Fruit fly (Drosophila melanogaster) whole organism, wandering third instar larva: ENCODE results near the gene unc-13-4A.

Experiments
- Abd-B ChIP-seq: fragments of >200 bp; optimal IDR thresholded peaks from 2 replicates; lab custom pipeline; 2017; ENCODE audit warnings: missing biosample characterization, missing genetic modification characterization
- CG32264 ChIP-seq: fragments of 200-800 bp; sonication (Bioruptor generic); optimal IDR thresholded peaks from 2 replicates; lab custom pipeline; 2016; ENCODE audit warnings: missing biosample characterization, missing genetic modification characterization
- CG9705 ChIP-seq: fragments of 200-800 bp; sonication (Bioruptor generic); optimal IDR thresholded peaks from 2 replicates; lab custom pipeline; 2018; ENCODE audit warnings: missing biosample characterization, mild to moderate bottlenecking, missing genetic modification characterization
- CrebA ChIP-seq: fragments of 200-800 bp; sonication (Bioruptor generic); optimal IDR thresholded peaks from 2 replicates; lab custom pipeline; 2016; ENCODE audit warnings: missing biosample characterization, mild to moderate bottlenecking, missing genetic modification characterization, borderline replicate concordance
- Dfd ChIP-seq: fragments of >200 bp; optimal IDR thresholded peaks from 2 replicates; lab custom pipeline; 2017; ENCODE audit warnings: missing biosample characterization, missing genetic modification characterization
- Dif ChIP-seq: fragments of 200-275, 200-300 bp; sonication (Bioruptor generic); optimal IDR thresholded peaks from 2 replicates; lab custom pipeline; 2018; ENCODE audit warnings: missing biosample characterization, missing genetic modification characterization; ENCODE audit not compliant: partially characterized antibody
- HLH106 ChIP-seq: fragments of 200-800 bp; optimal IDR thresholded peaks from 3 replicates; lab custom pipeline; 2019; ENCODE audit warnings: missing biosample characterization, mild to moderate bottlenecking, missing genetic modification characterization, moderate library complexity
- Hnf4 ChIP-seq: fragments of 200-800 bp; sonication (Bioruptor generic); optimal IDR thresholded peaks from 2 replicates; lab custom pipeline; 2016; ENCODE audit warnings: missing biosample characterization, mild to moderate bottlenecking, missing genetic modification characterization
- Hr78 ChIP-seq: fragments of >200 bp; optimal IDR thresholded peaks from 2 replicates; lab custom pipeline; 2017; ENCODE audit warnings: missing biosample characterization, missing genetic modification characterization
- Jra ChIP-seq: sonication (Bioruptor generic); optimal IDR thresholded peaks from 2 replicates; lab custom pipeline; 2016; ENCODE audit warnings: missing biosample characterization, missing genetic modification characterization
- Myc ChIP-seq: fragments of >200 bp; optimal IDR thresholded peaks from 2 replicates; lab custom pipeline; 2017
- OdsH ChIP-seq: fragments of 200-800 bp; sonication (Bioruptor generic); optimal IDR thresholded peaks from 2 replicates; lab custom pipeline; 2016; ENCODE audit warnings: missing biosample characterization, mild to moderate bottlenecking, missing genetic modification characterization
- Rel ChIP-seq, 2 experiments: fragments of 200-800 bp; sonication (Bioruptor generic) in 1 of 2; optimal IDR thresholded peaks; 2 replicates in 1 of 2; 3 replicates in 1 of 2; lab custom pipeline; 2016 to 2019; ENCODE audit warnings: mild to moderate bottlenecking in 2 of 2, missing biosample characterization in 2 of 2, missing genetic modification characterization in 2 of 2, moderate library complexity in 1 of 2
- Sp1 ChIP-seq: fragments of 200-800 bp; sonication (Bioruptor generic); optimal IDR thresholded peaks from 3 replicates; lab custom pipeline; 2019; ENCODE audit warnings: missing biosample characterization, mild to moderate bottlenecking, missing genetic modification characterization, moderate library complexity
- br ChIP-seq: fragments of 200-800 bp; sonication (Bioruptor generic); optimal IDR thresholded peaks from 2 replicates; lab custom pipeline; 2016; ENCODE audit warnings: missing biosample characterization, missing genetic modification characterization
- brk ChIP-seq: fragments of 200-800 bp; sonication (Bioruptor generic); optimal IDR thresholded peaks from 2 replicates; lab custom pipeline; 2016; ENCODE audit warnings: missing biosample characterization, mild to moderate bottlenecking, missing genetic modification characterization
- dmrt93B ChIP-seq: fragments of 200-800 bp; sonication (Bioruptor generic); optimal IDR thresholded peaks from 2 replicates; lab custom pipeline; 2018; ENCODE audit warnings: missing biosample characterization, mild to moderate bottlenecking, missing genetic modification characterization
- dsf ChIP-seq: sonication (Bioruptor generic); optimal IDR thresholded peaks from 2 replicates; lab custom pipeline; 2016; ENCODE audit warnings: missing biosample characterization, missing genetic modification characterization, borderline replicate concordance
- ey ChIP-seq: fragments of 200-800 bp; sonication (Bioruptor generic); optimal IDR thresholded peaks from 2 replicates; lab custom pipeline; 2016; ENCODE audit warnings: missing biosample characterization, missing genetic modification characterization
- foxo ChIP-seq, 2 experiments: fragments of 200-800 bp; sonication (Bioruptor generic); optimal IDR thresholded peaks; 2 replicates in 1 of 2; 3 replicates in 1 of 2; lab custom pipeline; 2016 to 2017; ENCODE audit warnings: missing biosample characterization in 2 of 2, missing genetic modification characterization in 2 of 2
- fru ChIP-seq: fragments of 200-800 bp; sonication (Bioruptor generic); optimal IDR thresholded peaks from 3 replicates; lab custom pipeline; 2016; ENCODE audit warnings: missing biosample characterization, mild to moderate bottlenecking, missing genetic modification characterization
- h ChIP-seq: fragments of 200-800 bp; sonication (Bioruptor generic); optimal IDR thresholded peaks from 3 replicates; lab custom pipeline; 2016; ENCODE audit warnings: missing biosample characterization, mild to moderate bottlenecking, missing genetic modification characterization
- jim ChIP-seq: fragments of 175-275, 200-325 bp; sonication (Bioruptor generic); optimal IDR thresholded peaks from 2 replicates; lab custom pipeline; 2016; ENCODE audit warnings: missing biosample characterization, mild to moderate bottlenecking, missing genetic modification characterization
- lola ChIP-seq: fragments of >200 bp; optimal IDR thresholded peaks from 2 replicates; lab custom pipeline; 2017; ENCODE audit warnings: missing biosample characterization, missing genetic modification characterization
- pan ChIP-seq: fragments of >200 bp; optimal IDR thresholded peaks from 2 replicates; lab custom pipeline; 2017
- psq ChIP-seq: fragments of 200-800 bp; sonication (Bioruptor generic); optimal IDR thresholded peaks from 3 replicates; lab custom pipeline; 2017; ENCODE audit warnings: missing biosample characterization, mild to moderate bottlenecking, missing genetic modification characterization, moderate library complexity
- rgr ChIP-seq: fragments of 200-800 bp; sonication (Bioruptor generic); optimal IDR thresholded peaks from 3 replicates; lab custom pipeline; 2016; ENCODE audit warnings: missing biosample characterization, mild to moderate bottlenecking, missing genetic modification characterization
- sage ChIP-seq: fragments of 200-800 bp; sonication (Bioruptor generic); optimal IDR thresholded peaks from 2 replicates; lab custom pipeline; 2016; ENCODE audit warnings: missing biosample characterization, mild to moderate bottlenecking, missing genetic modification characterization
- sv ChIP-seq: fragments of 200-800 bp; sonication (Bioruptor generic); optimal IDR thresholded peaks from 3 replicates; lab custom pipeline; 2016; ENCODE audit warnings: missing biosample characterization, missing genetic modification characterization
- woc ChIP-seq: sonication (Bioruptor generic); optimal IDR thresholded peaks from 2 replicates; lab custom pipeline; 2016; ENCODE audit warnings: missing biosample characterization, mild to moderate bottlenecking, missing genetic modification characterization

The unc-13-4A gene

DNA sequence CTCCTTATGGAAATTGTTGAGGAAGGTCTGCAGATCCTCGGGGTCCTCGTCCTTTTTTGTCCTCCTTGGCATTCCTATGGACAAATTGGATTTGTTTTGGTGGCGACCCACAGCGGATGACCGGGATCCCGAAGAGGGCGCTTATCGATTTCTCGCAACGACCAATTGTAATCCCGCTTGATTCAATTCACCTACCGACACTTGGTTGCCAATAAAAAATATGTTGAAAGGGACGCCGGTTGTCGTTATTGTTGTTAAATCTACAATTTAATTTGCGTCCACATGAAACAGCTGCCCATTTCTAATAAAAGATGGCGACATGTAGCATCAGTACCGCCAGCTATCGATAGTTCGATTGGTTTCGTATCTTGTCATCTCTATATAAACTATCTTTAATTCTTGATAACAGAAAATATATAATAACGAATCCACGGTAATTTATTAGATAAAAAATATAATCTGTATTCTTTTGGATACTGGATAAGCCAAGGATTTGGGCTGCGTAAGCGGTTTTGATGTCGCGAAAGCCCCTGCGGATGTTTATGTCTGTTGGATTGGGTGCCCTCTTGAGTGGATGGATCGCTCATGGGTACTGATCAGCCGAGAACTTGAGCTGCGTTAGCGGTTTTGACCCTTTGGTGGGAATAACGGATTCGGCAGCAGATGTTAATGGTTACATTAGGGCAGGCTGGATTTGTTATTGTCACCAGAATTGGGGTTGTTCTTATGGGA lies 43.9 kb upstream of the unc-13-4A start, which contains the start of gene CTCF:
CTCF (minus strand) TSS at position 328 of the 732 bp plus-strand sequence.
- TF ChIP-seq CG9705 (GFP tag; lab: Kevin White, UChicago) (no peak), foxo (GFP tag; optimal IDR thresholded peaks at IDR 0.05; lab: Kevin White, UChicago) (peak in 1 of 2 experiments; percentile 46), Sp1 (peak; percentile 16), pan (lab: Kevin White, UChicago) (no peak), Rel (GFP tag; optimal IDR thresholded peaks at IDR 0.05; lab: Kevin White, UChicago) (no peak), Rel (tag; optimal IDR thresholded peaks at IDR 0.05; lab: Kevin White, UChicago) (peak; percentile 15), HLH106 (tag; lab: Kevin White, UChicago) (peak; percentile 56), Myc (lab: Kevin White, UChicago) (peak; percentile 80), OdsH (GFP tag; lab: Kevin White, UChicago) (peak; percentile 37), br (peak; percentile 44), rgr (GFP tag; lab: Kevin White, UChicago) (peak; percentile 50), psq (peak; percentile 21), sage (GFP tag; lab: Kevin White, UChicago) (no peak), ey (GFP tag; lab: Kevin White, UChicago) (peak; percentile 30), dmrt93B (GFP tag; lab: Kevin White, UChicago) (no peak), h (peak; percentile 56), Jra (GFP tag; lab: Kevin White, UChicago) (peak; percentile 14)
- TF ChIP-seq, all 38 proteins: peak for 12

DNA sequence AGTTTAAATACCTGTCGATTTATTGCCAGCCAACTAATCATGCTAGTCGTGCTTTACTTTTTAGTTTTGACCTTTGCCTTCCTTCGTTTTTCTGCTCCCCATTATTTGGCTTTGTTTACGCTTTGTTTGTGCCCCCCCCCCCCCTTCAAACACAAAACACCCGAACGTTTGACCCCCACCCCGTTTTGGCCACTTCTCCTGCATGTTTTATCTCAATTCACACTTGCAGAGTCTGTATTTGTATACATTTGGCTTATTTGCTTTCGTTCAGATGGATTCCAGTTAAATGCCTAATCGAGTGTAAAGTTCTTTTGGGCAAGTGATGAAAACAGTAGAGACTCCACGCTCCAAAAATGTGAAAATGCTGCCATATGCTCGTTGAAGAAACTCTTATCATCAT lies 36.6 kb upstream of the unc-13-4A start:
- TF ChIP-seq woc (GFP tag; lab: Kevin White, UChicago) (no peak), fru (GFP tag; lab: Kevin White, UChicago) (no peak), foxo (GFP tag; optimal IDR thresholded peaks at IDR 0.05; lab: Kevin White, UChicago) (no peak), lola (no peak), CG9705 (GFP tag; lab: Kevin White, UChicago) (no peak), Jra (GFP tag; lab: Kevin White, UChicago) (no peak)

DNA sequence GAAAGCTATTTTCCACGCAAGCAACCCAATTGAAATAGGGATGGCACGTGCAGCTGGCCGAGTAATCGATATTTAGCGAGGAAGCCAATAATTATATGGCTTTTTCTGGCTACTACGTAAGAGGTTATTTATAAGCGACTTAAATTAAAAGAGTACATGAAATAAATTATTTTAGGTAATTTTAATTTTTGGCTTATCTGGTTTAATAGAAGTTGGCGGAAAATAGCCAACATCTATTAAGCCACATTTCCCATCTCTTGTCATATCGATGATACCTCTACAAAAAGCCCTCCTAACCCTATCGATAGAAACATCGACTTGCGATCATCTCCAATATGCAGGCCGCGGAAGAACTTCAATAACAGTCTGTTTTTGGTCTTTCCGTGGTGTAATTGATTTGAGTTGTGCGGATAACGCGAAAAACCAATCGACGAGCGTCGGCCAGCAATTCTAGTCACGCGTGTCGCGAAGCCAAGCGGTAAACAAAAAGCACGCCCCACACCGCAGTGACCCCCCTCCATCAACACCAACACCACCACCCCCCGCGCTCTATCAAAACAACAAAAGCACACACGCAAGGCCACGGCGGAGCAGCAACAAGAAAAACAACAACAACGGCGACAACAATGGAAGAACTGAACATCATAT lies 35.4 kb upstream of the unc-13-4A start, which contains the start of the genes Srp19 and qm:
Srp19 (minus strand) TSS at position 51 of the 648 bp plus-strand sequence.
qm (plus strand) TSS at position 330 of the 648 bp plus-strand sequence.
- TF ChIP-seq CG9705 (GFP tag; lab: Kevin White, UChicago) = peak; percentile 14
- peak; percentile 55 for TF ChIP-seq Sp1
- no peak for TF ChIP-seq psq
- peak; percentile 42 for TF ChIP-seq ey (GFP tag; lab: Kevin White, UChicago)
- peak; percentile 87 for TF ChIP-seq Myc (lab: Kevin White, UChicago)
- TF ChIP-seq HLH106 (tag; lab: Kevin White, UChicago) = peak; percentile 24
- no peak for TF ChIP-seq Rel (GFP tag; optimal IDR thresholded peaks at IDR 0.05; lab: Kevin White, UChicago)
- peak; percentile 90 for TF ChIP-seq Rel (tag; optimal IDR thresholded peaks at IDR 0.05; lab: Kevin White, UChicago)
- TF ChIP-seq Abd-B (GFP tag; lab: Kevin White, UChicago) = no peak
- peak; percentile 69 for TF ChIP-seq Hnf4
- peak in 1 of 2 experiments; percentile 77 for TF ChIP-seq foxo (GFP tag; optimal IDR thresholded peaks at IDR 0.05; lab: Kevin White, UChicago)
- peak; percentile 82 for TF ChIP-seq woc (GFP tag; lab: Kevin White, UChicago)
- peak; percentile 23 for TF ChIP-seq Dif (GFP tag; lab: Kevin White, UChicago)
- no peak for TF ChIP-seq pan (lab: Kevin White, UChicago)
- peak; percentile 12 for TF ChIP-seq OdsH (GFP tag; lab: Kevin White, UChicago)
- TF ChIP-seq rgr (GFP tag; lab: Kevin White, UChicago) = peak; percentile 23
- TF ChIP-seq jim (GFP tag; lab: Kevin White, UChicago) = peak; percentile 7
- peak; percentile 66 for TF ChIP-seq Jra (GFP tag; lab: Kevin White, UChicago)
- TF ChIP-seq fru (GFP tag; lab: Kevin White, UChicago) = peak; percentile 63
- TF ChIP-seq brk (GFP tag; lab: Kevin White, UChicago) = no peak
- no peak for TF ChIP-seq dsf (GFP tag; lab: Kevin White, UChicago)
- TF ChIP-seq sv (GFP tag; lab: Kevin White, UChicago) = peak; percentile 25
- peak; percentile 69 for TF ChIP-seq h
- no peak for TF ChIP-seq Dfd (GFP tag; lab: Kevin White, UChicago)
- peak; percentile 50 for TF ChIP-seq br
- TF ChIP-seq Hr78 (GFP tag; lab: Kevin White, UChicago) = no peak
- no peak for TF ChIP-seq CrebA (GFP tag; lab: Kevin White, UChicago)
- TF ChIP-seq CG32264 (GFP tag; lab: Kevin White, UChicago) = no peak
